Worm (Caenorhabditis elegans): ENCODE results near the gene pycr-1.

The pycr-1 gene

ce11 chrX:12175667-12176278, 29.1 kb downstream of the pycr-1 start:
- TF ChIP-seq ceh-9 (tag; optimal IDR thresholded peaks at IDR 0.05): no peak
- TF ChIP-seq nhr-43 (tag; optimal IDR thresholded peaks at IDR 0.05; ENCODE audit: poor library complexity, severe bottlenecking): peak; percentile 56
- no peak for TF ChIP-seq elt-2 (tag; optimal IDR thresholded peaks at IDR 0.05)
- TF ChIP-seq nhr-23 (tag; optimal IDR thresholded peaks at IDR 0.05): peak; percentile 47

ce11 chrX:12176394-12176793, 29.8 kb downstream of the pycr-1 start:
- peak; percentile 49 for TF ChIP-seq nhr-23 (tag; optimal IDR thresholded peaks at IDR 0.05)
- peak; percentile 0 for TF ChIP-seq egl-5 (tag; optimal IDR thresholded peaks at IDR 0.05)
- peak; percentile 3 for TF ChIP-seq lin-39 (tag; optimal IDR thresholded peaks at IDR 0.05)
- no peak for TF ChIP-seq R02D3.7 (tag; optimal IDR thresholded peaks at IDR 0.05)
- TF ChIP-seq nhr-43 (tag; optimal IDR thresholded peaks at IDR 0.05; ENCODE audit: poor library complexity, severe bottlenecking): peak; percentile 73
- no peak for TF ChIP-seq zag-1 (tag; optimal IDR thresholded peaks at IDR 0.05)

- TF ChIP-seq nhr-23 (tag; optimal IDR thresholded peaks at IDR 0.05) (peak; percentile 53), elt-2 (tag; optimal IDR thresholded peaks at IDR 0.05) (peak; percentile 22), fkh-2 (tag; optimal IDR thresholded peaks at IDR 0.05) (no peak), lin-39 (tag; optimal IDR thresholded peaks at IDR 0.05) (no peak), nhr-25 (tag; optimal IDR thresholded peaks at IDR 0.05) (peak; percentile 74), lsy-12 (tag; optimal IDR thresholded peaks at IDR 0.05) (no peak), aly-2 (tag; optimal IDR thresholded peaks at IDR 0.05) (no peak), mml-1 (tag; optimal IDR thresholded peaks at IDR 0.05) (no peak), ama-1 (optimal IDR thresholded peaks at IDR 0.05) (no peak)
Observed at ce11 chrX:12176873-12177293, 30.3 kb downstream of the pycr-1 start.

- TF ChIP-seq nhr-237 (tag; optimal IDR thresholded peaks at IDR 0.05) (no peak), snpc-4 (tag; optimal IDR thresholded peaks at IDR 0.05) (no peak), nhr-28 (tag; optimal IDR thresholded peaks at IDR 0.05) (no peak), unc-39 (tag; optimal IDR thresholded peaks at IDR 0.05) (no peak), ama-1 (optimal IDR thresholded peaks at IDR 0.05) (no peak), ztf-11 (tag; optimal IDR thresholded peaks at IDR 0.05) (no peak), nhr-77 (tag; optimal IDR thresholded peaks at IDR 0.05) (no peak), nfya-1 (tag; optimal IDR thresholded peaks at IDR 0.05; ENCODE audit: insufficient read depth) (peak; percentile 49), tbx-2 (tag; optimal IDR thresholded peaks at IDR 0.05) (no peak), nhr-76 (tag; optimal IDR thresholded peaks at IDR 0.05) (no peak), nhr-43 (tag; optimal IDR thresholded peaks at IDR 0.05; ENCODE audit: poor library complexity, severe bottlenecking) (no peak), ceh-28 (tag; optimal IDR thresholded peaks at IDR 0.05) (no peak), eor-1 (tag; optimal IDR thresholded peaks at IDR 0.05) (no peak), hmg-11 (tag; optimal IDR thresholded peaks at IDR 0.05) (peak; percentile 0), elt-2 (tag; optimal IDR thresholded peaks at IDR 0.05) (no peak), lin-39 (tag; optimal IDR thresholded peaks at IDR 0.05) (peak; percentile 15), ZK546.5 (tag; optimal IDR thresholded peaks at IDR 0.05) (no peak), daf-12 (tag; optimal IDR thresholded peaks at IDR 0.05) (no peak), nhr-25 (tag; optimal IDR thresholded peaks at IDR 0.05) (no peak), elt-1 (tag; optimal IDR thresholded peaks at IDR 0.05) (peak; percentile 67), pha-4 (tag; optimal IDR thresholded peaks at IDR 0.05) (no peak), R02D3.7 (tag; optimal IDR thresholded peaks at IDR 0.05) (no peak), egl-5 (tag; optimal IDR thresholded peaks at IDR 0.05) (no peak), pqm-1 (tag; optimal IDR thresholded peaks at IDR 0.05) (no peak), ceh-16 (tag; optimal IDR thresholded peaks at IDR 0.05) (no peak)
Observed at ce11 chrX:12177521-12177920, 30.9 kb downstream of the pycr-1 start.

- TF ChIP-seq ztf-4 (tag; optimal IDR thresholded peaks at IDR 0.05) (no peak), nhr-25 (tag; optimal IDR thresholded peaks at IDR 0.05) (peak; percentile 51), unc-62 (GFP tag; optimal IDR thresholded peaks at IDR 0.05) (peak; percentile 33), snpc-4 (tag; optimal IDR thresholded peaks at IDR 0.05) (no peak), nfya-1 (tag; optimal IDR thresholded peaks at IDR 0.05; ENCODE audit: insufficient read depth) (no peak), fos-1 (tag; optimal IDR thresholded peaks at IDR 0.05) (no peak), elt-2 (tag; optimal IDR thresholded peaks at IDR 0.05) (no peak), lin-39 (tag; optimal IDR thresholded peaks at IDR 0.05) (peak; percentile 47), ceh-82 (tag; optimal IDR thresholded peaks at IDR 0.05) (no peak), nhr-77 (tag; optimal IDR thresholded peaks at IDR 0.05) (no peak), daf-12 (tag; optimal IDR thresholded peaks at IDR 0.05) (no peak)
Observed at ce11 chrX:12178351-12179089, 31.9 kb downstream of the pycr-1 start.
